Worm (Caenorhabditis elegans) whole organism, L3 larva: ENCODE measurements around the gene eftu-2.
A peak's percentile ranks its signal among the peaks of the same experiment; 100 is the strongest.

Experiments used
- R02D3.7 ChIP-seq: fragments of 150-350 bp; optimal IDR thresholded peaks from 2 replicates; lab custom pipeline; 2014; ENCODE audit warnings: missing biosample characterization, missing genetic modification characterization
- aly-2 ChIP-seq: fragments of 150-350 bp; optimal IDR thresholded peaks from 2 replicates; lab custom pipeline; 2014; ENCODE audit warnings: missing biosample characterization, missing genetic modification characterization
- ceh-28 ChIP-seq: fragments of 150-350 bp; optimal IDR thresholded peaks from 2 replicates; lab custom pipeline; 2014; ENCODE audit warnings: missing biosample characterization, missing genetic modification reagents, missing genetic modification characterization
- ceh-82 ChIP-seq: fragments of 150-350 bp; optimal IDR thresholded peaks from 2 replicates; lab custom pipeline; 2014; ENCODE audit warnings: missing biosample characterization, missing genetic modification characterization
- ceh-9 ChIP-seq: sonication (generic microtip); optimal IDR thresholded peaks from 2 replicates; lab custom pipeline; 2018; ENCODE audit warnings: missing biosample characterization, missing genetic modification characterization
- daf-12 ChIP-seq: fragments of 150-350 bp; optimal IDR thresholded peaks from 2 replicates; lab custom pipeline; 2014; ENCODE audit warnings: missing biosample characterization, missing genetic modification reagents, missing genetic modification characterization
- egl-27 ChIP-seq: sonication (generic microtip); optimal IDR thresholded peaks from 4 replicates; lab custom pipeline; 2017; ENCODE audit warnings: missing biosample characterization, missing genetic modification reagents, missing genetic modification characterization
- egl-5 ChIP-seq: fragments of 150-350 bp; optimal IDR thresholded peaks from 2 replicates; lab custom pipeline; 2017; ENCODE audit warnings: missing biosample characterization, missing genetic modification reagents, missing genetic modification characterization, inconsistent platforms
- elt-1 ChIP-seq: fragments of 150-350 bp; optimal IDR thresholded peaks from 2 replicates; lab custom pipeline; 2014; ENCODE audit warnings: missing biosample characterization, missing genetic modification characterization
- elt-2 ChIP-seq: sonication (generic microtip); optimal IDR thresholded peaks from 2 replicates; lab custom pipeline; 2016; ENCODE audit warnings: missing genetic modification reagents, mild to moderate bottlenecking, missing genetic modification characterization, missing compliant biosample characterization
- elt-3 ChIP-seq, 3 experiments: fragments of 150-350 bp in 1 of 3; sonication (generic microtip) in 2 of 3; optimal IDR thresholded peaks; 2 replicates in 2 of 3; 4 replicates in 1 of 3; lab custom pipeline; 2014 to 2017; ENCODE audit warnings: missing biosample characterization in 3 of 3, missing genetic modification characterization in 3 of 3
- eor-1 ChIP-seq, 2 experiments: fragments of 150-350 bp; optimal IDR thresholded peaks; 2 replicates each; lab custom pipeline; 2014 to 2018; ENCODE audit warnings: missing biosample characterization in 2 of 2, missing genetic modification characterization in 2 of 2
- fkh-10 ChIP-seq: sonication (generic microtip); optimal IDR thresholded peaks from 2 replicates; lab custom pipeline; 2017; ENCODE audit warnings: missing biosample characterization, missing genetic modification reagents, missing genetic modification characterization
- fkh-2 ChIP-seq: fragments of 150-350 bp; optimal IDR thresholded peaks from 2 replicates; lab custom pipeline; 2014; ENCODE audit warnings: missing biosample characterization, missing genetic modification reagents, missing genetic modification characterization
- fos-1 ChIP-seq: fragments of 150-350 bp; optimal IDR thresholded peaks from 2 replicates; lab custom pipeline; 2014; ENCODE audit warnings: missing biosample characterization, missing genetic modification characterization
- jun-1 ChIP-seq: fragments of 150-350 bp; optimal IDR thresholded peaks from 2 replicates; lab custom pipeline; 2014; ENCODE audit warnings: missing biosample characterization, missing genetic modification reagents, missing genetic modification characterization
- lin-15B ChIP-seq: fragments of 150-350 bp; optimal IDR thresholded peaks from 2 replicates; lab custom pipeline; 2014; ENCODE audit warnings: missing biosample characterization, missing genetic modification characterization
- lin-39 ChIP-seq: fragments of 150-350 bp; optimal IDR thresholded peaks from 2 replicates; lab custom pipeline; 2018; ENCODE audit warnings: missing biosample characterization, missing genetic modification reagents, missing genetic modification characterization
- mdl-1 ChIP-seq: fragments of 150-350 bp; optimal IDR thresholded peaks from 2 replicates; lab custom pipeline; 2014; ENCODE audit warnings: missing biosample characterization, missing genetic modification characterization
- nfya-1 ChIP-seq: sonication (generic microtip); optimal IDR thresholded peaks from 2 replicates; lab custom pipeline; 2017; ENCODE audit warnings: missing genetic modification characterization, mild to moderate bottlenecking, missing compliant biosample characterization, antibody characterized with exemption, moderate library complexity; ENCODE audit not compliant: insufficient read depth
- nhr-11 ChIP-seq: fragments of 150-350 bp; optimal IDR thresholded peaks from 2 replicates; lab custom pipeline; 2014; ENCODE audit warnings: missing biosample characterization, missing genetic modification characterization
- nhr-12 ChIP-seq: fragments of 150-350 bp; optimal IDR thresholded peaks from 2 replicates; lab custom pipeline; 2014; ENCODE audit warnings: missing biosample characterization, missing genetic modification characterization
- nhr-23 ChIP-seq: fragments of 150-350 bp; optimal IDR thresholded peaks from 2 replicates; lab custom pipeline; 2014; ENCODE audit warnings: missing biosample characterization, missing genetic modification reagents, missing genetic modification characterization
- nhr-237 ChIP-seq: fragments of 150-350 bp; optimal IDR thresholded peaks from 2 replicates; lab custom pipeline; 2014; ENCODE audit warnings: missing biosample characterization, missing genetic modification characterization
- nhr-28 ChIP-seq: fragments of 150-350 bp; optimal IDR thresholded peaks from 2 replicates; lab custom pipeline; 2014; ENCODE audit warnings: missing biosample characterization, missing genetic modification characterization
- nhr-43 ChIP-seq: sonication (generic microtip); optimal IDR thresholded peaks from 2 replicates; lab custom pipeline; 2016; ENCODE audit warnings: mild to moderate bottlenecking, missing genetic modification characterization, missing compliant biosample characterization; ENCODE audit not compliant: poor library complexity, severe bottlenecking
- nhr-67 ChIP-seq: fragments of 150-350 bp; optimal IDR thresholded peaks from 2 replicates; lab custom pipeline; 2014; ENCODE audit warnings: missing biosample characterization, missing genetic modification characterization
- nhr-76 ChIP-seq: fragments of 150-350 bp; sonication (generic microtip); optimal IDR thresholded peaks from 5 replicates; lab custom pipeline; 2014; ENCODE audit warnings: missing biosample characterization, missing genetic modification characterization
- nhr-77 ChIP-seq: fragments of 150-350 bp; optimal IDR thresholded peaks from 2 replicates; lab custom pipeline; 2014; ENCODE audit warnings: missing biosample characterization, missing genetic modification characterization
- pha-4 ChIP-seq: fragments of 150-350 bp; optimal IDR thresholded peaks from 2 replicates; lab custom pipeline; 2014; ENCODE audit warnings: missing biosample characterization, missing genetic modification reagents, missing genetic modification characterization
- pqm-1 ChIP-seq: fragments of 150-350 bp; optimal IDR thresholded peaks from 2 replicates; lab custom pipeline; 2017; ENCODE audit warnings: missing biosample characterization, missing genetic modification characterization, inconsistent platforms
- sea-2 ChIP-seq: fragments of 150-350 bp; sonication (generic microtip); optimal IDR thresholded peaks from 4 replicates; lab custom pipeline; 2014; ENCODE audit warnings: missing biosample characterization, missing genetic modification reagents, missing genetic modification characterization
- skn-1 ChIP-seq: fragments of 150-350 bp; optimal IDR thresholded peaks from 2 replicates; lab custom pipeline; 2014; ENCODE audit warnings: missing biosample characterization, missing genetic modification characterization
- snpc-4 ChIP-seq: fragments of 150-350 bp; optimal IDR thresholded peaks from 2 replicates; lab custom pipeline; 2014; ENCODE audit warnings: missing biosample characterization, missing genetic modification characterization
- unc-62 ChIP-seq: fragments of 150-350 bp; sonication (generic microtip); optimal IDR thresholded peaks from 4 replicates; lab custom pipeline; 2014; ENCODE audit warnings: missing biosample characterization, missing genetic modification reagents, missing genetic modification characterization
- zag-1 ChIP-seq: fragments of 150-350 bp; optimal IDR thresholded peaks from 2 replicates; lab custom pipeline; 2014; ENCODE audit warnings: missing biosample characterization, missing genetic modification characterization
- ztf-11 ChIP-seq: fragments of 150-350 bp; optimal IDR thresholded peaks from 2 replicates; lab custom pipeline; 2014; ENCODE audit warnings: missing biosample characterization, missing genetic modification characterization

eftu-2 gene

ce11 chrIII:5988991-5989726 lies 20.2 kb upstream of the eftu-2 start (continued):
- TF ChIP-seq daf-12 (tag; lab: Kevin White, UChicago) (no peak), egl-27 (tag; lab: Kevin White, UChicago) (no peak), pha-4 (peak; percentile 15), sea-2 (GFP tag; lab: Kevin White, UChicago) (no peak), nhr-67 (no peak), fkh-2 (no peak), elt-1 (tag; lab: Kevin White, UChicago) (no peak), eor-1 (tag; optimal IDR thresholded peaks at IDR 0.05; lab: Kevin White, UChicago) (no peak), jun-1 (no peak), ceh-28 (no peak), mdl-1 (no peak), ztf-11 (tag; lab: Kevin White, UChicago) (no peak), nhr-77 (tag; lab: Kevin White, UChicago) (no peak), unc-62 (GFP tag; lab: Kevin White, UChicago) (peak; percentile 64), zag-1 (tag; lab: Kevin White, UChicago) (no peak), skn-1 (no peak), ceh-9 (no peak), egl-5 (tag; lab: Kevin White, UChicago) (no peak)

ce11 chrIII:5990090-5990489 lies 19.3 kb upstream of the eftu-2 start:
- TF ChIP-seq fos-1, result no peak
- peak; percentile 38 for TF ChIP-seq pha-4
- TF ChIP-seq nfya-1, result peak; percentile 21
- TF ChIP-seq R02D3.7 (tag; lab: Kevin White, UChicago), result no peak
- no peak for TF ChIP-seq sea-2 (GFP tag; lab: Kevin White, UChicago)
- no peak for TF ChIP-seq egl-5 (tag; lab: Kevin White, UChicago)

DNA sequence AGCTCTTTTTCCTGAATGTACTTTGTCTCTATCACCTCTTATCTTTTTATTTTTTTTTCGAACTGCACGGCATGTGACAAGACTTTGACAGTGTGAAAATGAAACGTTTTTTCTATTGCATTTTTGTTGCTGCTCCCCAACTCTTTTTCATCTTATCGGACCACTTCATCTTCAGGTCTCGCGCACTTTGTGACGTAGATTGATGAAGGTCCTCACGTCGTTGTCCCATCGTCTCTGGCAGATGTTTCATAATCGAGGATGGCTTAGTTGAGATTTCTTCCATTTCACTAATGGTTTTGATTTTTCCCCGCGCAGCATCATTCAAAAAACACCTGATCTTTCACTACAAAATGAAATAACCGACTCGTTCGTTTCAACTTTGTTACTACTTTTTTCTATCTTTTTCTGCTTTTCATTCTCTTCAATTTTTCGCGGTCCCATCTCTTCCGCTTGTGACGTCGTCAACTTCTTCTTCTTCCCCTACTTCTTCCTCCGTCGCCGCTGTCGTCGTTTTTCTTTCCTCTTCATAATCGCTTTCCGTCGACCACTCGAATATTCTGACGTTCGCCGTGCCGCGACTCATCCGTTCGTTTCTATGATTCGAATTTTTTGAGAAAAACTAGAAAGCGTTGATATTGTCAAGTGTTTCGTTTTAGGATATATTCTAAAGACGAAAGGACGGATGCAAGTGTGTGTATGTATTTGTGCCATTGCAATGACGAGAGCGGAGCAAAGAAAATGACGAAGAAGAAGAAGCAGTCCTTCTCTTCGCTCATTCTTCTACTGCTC lies 18.0 kb upstream of the eftu-2 start, which contains the start of gene T04C9.2:
T04C9.2 (plus strand) TSS at position 739 of the 789 bp plus-strand sequence.
- TF ChIP-seq nhr-77 (tag; lab: Kevin White, UChicago), result no peak
- no peak for TF ChIP-seq lin-15B (tag; lab: Kevin White, UChicago)
- TF ChIP-seq fkh-10 (GFP tag; lab: Kevin White, UChicago), result peak; percentile 31
- no peak for TF ChIP-seq aly-2 (tag; lab: Kevin White, UChicago)
- TF ChIP-seq nfya-1, result peak; percentile 23
- TF ChIP-seq elt-1 (tag; lab: Kevin White, UChicago), result peak; percentile 80
- TF ChIP-seq nhr-43 (tag; lab: Kevin White, UChicago), result no peak
- no peak for TF ChIP-seq nhr-23 (tag; lab: Kevin White, UChicago)
- peak; percentile 29 for TF ChIP-seq pqm-1 (tag; lab: Kevin White, UChicago)
- peak; percentile 23 for TF ChIP-seq elt-2 (tag; lab: Kevin White, UChicago)
- no peak for TF ChIP-seq ceh-82 (tag; lab: Kevin White, UChicago)
- TF ChIP-seq ceh-9, result no peak
- no peak for TF ChIP-seq egl-27 (tag; lab: Kevin White, UChicago)
- no peak for TF ChIP-seq nhr-28
- no peak for TF ChIP-seq mdl-1
- TF ChIP-seq nhr-237 (tag; lab: Kevin White, UChicago), result no peak
- peak; percentile 85 for TF ChIP-seq lin-39
- no peak for TF ChIP-seq zag-1 (tag; lab: Kevin White, UChicago)
- TF ChIP-seq unc-62 (GFP tag; lab: Kevin White, UChicago), result peak; percentile 65
- TF ChIP-seq nhr-11, result no peak
- TF ChIP-seq nhr-76, result no peak
- no peak for TF ChIP-seq nhr-67
- no peak for TF ChIP-seq eor-1 (tag; optimal IDR thresholded peaks at IDR 0.05; lab: Kevin White, UChicago)
- no peak for TF ChIP-seq nhr-12

- TF ChIP-seq ceh-28 (no peak), fos-1 (no peak), elt-3 (tag; optimal IDR thresholded peaks at IDR 0.05; lab: Kevin White, UChicago) (no peak), nhr-237 (tag; lab: Kevin White, UChicago) (no peak), snpc-4 (tag; lab: Kevin White, UChicago) (no peak), nhr-76 (no peak), fkh-10 (GFP tag; lab: Kevin White, UChicago) (peak; percentile 22)
Measured at ce11 chrIII:5992043-5992442, 17.3 kb upstream of the eftu-2 start.
